Worm (Caenorhabditis elegans) whole organism, L4 larva: ENCODE measurements around the gene fbxa-95.

Experiments
- T20F7.1 ChIP-seq: fragments of 200-800 bp; sonication (Bioruptor generic); optimal IDR thresholded peaks from 2 replicates; lab custom pipeline; 2018; ENCODE audit warnings: mild to moderate bottlenecking, missing genetic modification characterization, missing compliant biosample characterization
- aha-1 ChIP-seq: fragments of 150-350 bp; peaks from one replicate; lab custom pipeline; 2014; ENCODE audit warnings: missing biosample characterization, missing genetic modification characterization
- ama-1 ChIP-seq: fragments of 150-350 bp; optimal IDR thresholded peaks from 2 replicates; lab custom pipeline; 2014; ENCODE audit warnings: inconsistent platforms, mixed read lengths
- ces-1 ChIP-seq: fragments of 150-350 bp; sonication (generic microtip); optimal IDR thresholded peaks from 4 replicates; lab custom pipeline; 2014; ENCODE audit warnings: missing biosample characterization, missing genetic modification reagents, missing genetic modification characterization
- fkh-10 ChIP-seq: fragments of 150-350 bp; optimal IDR thresholded peaks from 2 replicates; lab custom pipeline; 2014; ENCODE audit warnings: missing biosample characterization, missing genetic modification reagents, missing genetic modification characterization
- hmg-1.1 ChIP-seq: fragments of 200-800 bp; sonication (Bioruptor generic); IDR thresholded peaks from 2 replicates; pipeline ENCODE4 v1.3.6; 2022; ENCODE audit warnings: missing genetic modification reagents, missing genetic modification characterization, missing compliant biosample characterization
- jun-1 ChIP-seq: fragments of 150-350 bp; optimal IDR thresholded peaks from 2 replicates; lab custom pipeline; 2014; ENCODE audit warnings: missing biosample characterization, missing genetic modification reagents, missing genetic modification characterization
- madf-9 ChIP-seq: fragments of 200-800 bp; sonication (Bioruptor generic); conservative IDR thresholded peaks from 2 replicates; pipeline ENCODE4 v1.3.6; 2022; ENCODE audit warnings: missing genetic modification reagents, missing genetic modification characterization, missing compliant biosample characterization
- mep-1 ChIP-seq: fragments of 150-350 bp; sonication (generic microtip); optimal IDR thresholded peaks from 3 replicates; lab custom pipeline; 2014; ENCODE audit warnings: missing biosample characterization, missing genetic modification characterization
- php-3 ChIP-seq: fragments of 200-800 bp; sonication (Bioruptor generic); IDR thresholded peaks from 2 replicates; pipeline ENCODE4 v1.3.6; 2022; ENCODE audit warnings: missing genetic modification reagents, missing genetic modification characterization, missing compliant biosample characterization
- unc-39 ChIP-seq: sonication (generic microtip); optimal IDR thresholded peaks from 2 replicates; lab custom pipeline; 2017; ENCODE audit warnings: missing biosample characterization, missing genetic modification characterization
- zag-1 ChIP-seq: fragments of 150-350 bp; optimal IDR thresholded peaks from 2 replicates; lab custom pipeline; 2014; ENCODE audit warnings: missing biosample characterization, missing genetic modification characterization

ce11 chrV:15571006-15571526 is at the start of gene fbxa-95:
- no peak for TF ChIP-seq madf-9 (GFP tag; lab: Robert Waterston, UW)
- TF ChIP-seq fkh-10 (GFP tag; lab: Kevin White, UChicago), result no peak
- TF ChIP-seq php-3, result no peak
- no peak for TF ChIP-seq hmg-1.1 (GFP tag; lab: Robert Waterston, UW)
- no peak for TF ChIP-seq zag-1 (tag; lab: Kevin White, UChicago)
- TF ChIP-seq jun-1 (tag; lab: Kevin White, UChicago), result no peak
- TF ChIP-seq T20F7.1 (GFP tag; lab: Kevin White, UChicago), result no peak
- no peak for TF ChIP-seq mep-1 (tag; lab: Kevin White, UChicago)
- no peak for TF ChIP-seq ces-1 (GFP tag; lab: Kevin White, UChicago)
- no peak for TF ChIP-seq unc-39 (tag; lab: Kevin White, UChicago)
- no peak for TF ChIP-seq ama-1 (lab: Kevin White, UChicago)
- peak; percentile 55 for TF ChIP-seq aha-1
